In the genomic region with DNA sequence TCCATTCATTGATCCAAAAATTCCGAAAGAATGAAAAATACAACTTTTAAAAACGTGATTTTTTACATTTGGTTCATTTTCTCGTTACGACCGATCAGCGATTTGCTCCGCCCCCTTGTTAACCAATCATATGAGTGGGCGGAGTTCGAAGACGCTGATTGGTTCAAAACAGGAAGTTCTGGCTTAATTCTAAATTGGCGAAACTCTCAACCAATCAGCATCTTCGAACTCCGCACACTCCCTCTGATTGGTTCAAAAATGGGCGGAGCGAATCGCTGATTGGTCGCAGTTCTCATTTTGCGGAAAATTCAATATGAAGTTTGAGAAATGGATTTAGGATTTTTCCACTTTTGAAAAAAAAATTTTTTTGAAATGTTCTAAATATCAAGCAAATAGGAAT, we compare ENCODE assay signal across 4 worm cellular contexts.
TF ChIP-seq lines count a peak whose summit lies in the region.

No protein-coding gene starts in this region.

TF ChIP-seq in whole organism, L3 larva, 47 proteins besides CTCF, POLR2A, EP300 and RAD21:
- no peak for TF ChIP-seq ztf-4 (tag; optimal IDR thresholded peaks at IDR 0.05; lab: Kevin White, UChicago)
- TF ChIP-seq nfya-1 (tag; optimal IDR thresholded peaks at IDR 0.05; lab: Kevin White, UChicago; ENCODE audit: insufficient read depth) = peak; percentile 84
- no peak for TF ChIP-seq elt-3 (tag; optimal IDR thresholded peaks at IDR 0.05; lab: Kevin White, UChicago)

TF ChIP-seq in whole organism, L4 larva, 104 proteins besides CTCF, POLR2A, EP300 and RAD21:
- TF ChIP-seq unc-62 (GFP tag; optimal IDR thresholded peaks at IDR 0.05 in 1 of 2; lab: Kevin White, UChicago) = no peak
- no peak for TF ChIP-seq unc-62 (tag; optimal IDR thresholded peaks at IDR 0.05; lab: Kevin White, UChicago)
- no peak for TF ChIP-seq tag-97 (GFP tag; IDR thresholded peaks at IDR 0.05; lab: Robert Waterston, UW)
- peak; percentile 40 for TF ChIP-seq aha-1 (tag; lab: Kevin White, UChicago)
- TF ChIP-seq egl-27 (tag; optimal IDR thresholded peaks at IDR 0.05; lab: Kevin White, UChicago) = no peak
- TF ChIP-seq hlh-30 (tag; optimal IDR thresholded peaks at IDR 0.05; lab: Kevin White, UChicago; ENCODE audit: insufficient read depth) = no peak

TF ChIP-seq in whole organism, late embryonic, 69 proteins besides CTCF, POLR2A, EP300 and RAD21:
- TF ChIP-seq sox-2 (GFP tag; IDR thresholded peaks at IDR 0.05; lab: Robert Waterston, UW) (no peak), K02D7.2 (tag; optimal IDR thresholded peaks at IDR 0.05; lab: Kevin White, UChicago) (no peak), ceh-48 (tag; optimal IDR thresholded peaks at IDR 0.05; lab: Kevin White, UChicago) (no peak), nfya-1 (tag; optimal IDR thresholded peaks at IDR 0.05; lab: Kevin White, UChicago) (peak; percentile 82), elt-2 (tag; optimal IDR thresholded peaks at IDR 0.05; lab: Kevin White, UChicago) (no peak), C38D4.7 (GFP tag; optimal IDR thresholded peaks at IDR 0.05; lab: Kevin White, UChicago) (no peak), ceh-9 (tag; optimal IDR thresholded peaks at IDR 0.05; lab: Kevin White, UChicago) (no peak), K09A11.1 (tag; optimal IDR thresholded peaks at IDR 0.05; lab: Kevin White, UChicago; ENCODE audit: insufficient read depth) (no peak)

TF ChIP-seq in whole organism, young adult, 124 proteins besides CTCF, POLR2A, EP300 and RAD21:
- TF ChIP-seq ceh-79 (tag; optimal IDR thresholded peaks at IDR 0.05; lab: Kevin White, UChicago) (no peak), nfyb-1 (GFP tag; IDR thresholded peaks at IDR 0.05; lab: Robert Waterston, UW) (peak; percentile 58; the same call in 1 of the 2 replicates), xnd-1 (tag; optimal IDR thresholded peaks at IDR 0.05; lab: Kevin White, UChicago) (no peak)
